Fruit fly (Drosophila melanogaster): ENCODE results near the gene CG9915.

CG9915 gene

DNA sequence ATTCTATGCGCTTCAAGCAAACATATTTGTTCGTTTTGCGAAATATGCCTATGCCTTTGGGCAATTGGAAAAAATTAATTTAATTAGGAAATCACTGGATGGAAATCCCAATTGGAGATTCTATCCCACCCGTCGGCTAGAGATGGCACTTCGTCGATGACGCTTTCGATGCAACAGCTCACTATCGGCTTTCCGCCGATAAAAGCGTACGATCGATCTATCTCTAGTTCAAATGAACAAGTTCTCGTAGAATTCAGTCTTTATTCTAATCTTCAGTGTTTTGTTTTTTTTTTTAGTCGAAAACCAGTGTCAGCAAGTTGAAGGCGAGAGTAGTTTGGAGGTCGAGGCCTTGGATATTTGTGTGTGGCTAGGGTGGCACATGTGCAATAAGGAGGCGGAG lies 10.1 kb upstream of the CG9915 start, which contains the start of the genes CG9917 and CG32579 (continued):
- TF ChIP-seq Sin3A (optimal IDR thresholded peaks at IDR 0.05) (peak; percentile 32), CG9437 (GFP tag; optimal IDR thresholded peaks at IDR 0.05) (no peak), vnd (GFP tag; IDR thresholded peaks at IDR 0.05; ENCODE audit: partially characterized antibody) (peak; percentile 65; the same call in 2 of the 3 replicates), Lhr (GFP tag; optimal IDR thresholded peaks at IDR 0.05) (no peak), CG5953 (GFP tag; IDR thresholded peaks at IDR 0.05) (no peak), CG17361 (GFP tag; IDR thresholded peaks at IDR 0.05) (no peak)

DNA sequence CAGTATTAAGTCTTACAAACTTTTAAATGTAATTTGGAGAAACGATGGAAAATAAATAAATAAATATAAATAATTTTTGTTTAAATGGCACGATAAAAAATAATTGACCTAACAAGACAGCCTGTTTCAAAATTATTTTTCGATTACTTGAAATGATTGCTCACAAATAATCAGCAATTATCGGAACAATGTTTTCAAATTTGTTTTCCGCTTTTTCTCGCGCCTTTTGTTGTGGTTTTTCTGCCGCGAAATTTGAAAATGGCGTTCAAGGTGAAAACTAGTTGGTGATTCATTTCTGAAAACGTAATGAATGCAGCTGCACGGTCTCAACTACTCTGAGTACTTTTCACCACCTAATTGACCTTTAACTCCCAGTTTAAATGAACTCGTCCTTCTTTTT lies 8.1 kb upstream of the CG9915 start:
- no peak for TF ChIP-seq Side (GFP tag; optimal IDR thresholded peaks at IDR 0.05)
- no peak for TF ChIP-seq sqz (GFP tag; optimal IDR thresholded peaks at IDR 0.05)
- TF ChIP-seq CG11504 (tag; optimal IDR thresholded peaks at IDR 0.05) = no peak
- TF ChIP-seq H2.0 (GFP tag; IDR thresholded peaks at IDR 0.05) = no peak
- TF ChIP-seq hbn (GFP tag; IDR thresholded peaks at IDR 0.05; ENCODE audit: partially characterized antibody) = 0 out of 2 replicates have a peak, but pooled peaks have one; percentile 40
- no peak for TF ChIP-seq cato (GFP tag; optimal IDR thresholded peaks at IDR 0.05; ENCODE audit: borderline replicate concordance)
- TF ChIP-seq vnd (GFP tag; IDR thresholded peaks at IDR 0.05; ENCODE audit: partially characterized antibody) = 0 out of 3 replicates have a peak, but pooled peaks have one; percentile 31
- no peak for TF ChIP-seq TFAM (GFP tag; optimal IDR thresholded peaks at IDR 0.05)
- no peak for TF ChIP-seq sisA (GFP tag; IDR thresholded peaks at IDR 0.05)
- TF ChIP-seq Dref (GFP tag; IDR thresholded peaks at IDR 0.05) = peak; percentile 62
- TF ChIP-seq Ets97D (GFP tag; optimal IDR thresholded peaks at IDR 0.05) = peak; percentile 51
- TF ChIP-seq Dll (GFP tag; IDR thresholded peaks at IDR 0.05; ENCODE audit: partially characterized antibody) = 0 out of 4 replicates have a peak, but pooled peaks have one; percentile 16
- TF ChIP-seq unc-4 (GFP tag; IDR thresholded peaks at IDR 0.05; ENCODE audit: partially characterized antibody) = peak; percentile 19; the same call in 1 of the 2 replicates
- TF ChIP-seq Opbp (GFP tag; IDR thresholded peaks at IDR 0.05; ENCODE audit: partially characterized antibody) = peak; percentile 17; the same call in 1 of the 3 replicates
- no peak for TF ChIP-seq klu (GFP tag; IDR thresholded peaks at IDR 0.05)
- TF ChIP-seq CG9727 (GFP tag; optimal IDR thresholded peaks at IDR 0.05) = no peak
- TF ChIP-seq bigmax (GFP tag; optimal IDR thresholded peaks at IDR 0.05) = no peak
- TF ChIP-seq BEAF-32 (GFP tag; optimal IDR thresholded peaks at IDR 0.05) = peak; percentile 19
- no peak for TF ChIP-seq tll (GFP tag; optimal IDR thresholded peaks at IDR 0.05)
- no peak for TF ChIP-seq CG32532 (GFP tag; IDR thresholded peaks at IDR 0.05)
- peak; percentile 11 for TF ChIP-seq run (tag; optimal IDR thresholded peaks at IDR 0.05)
- TF ChIP-seq sc (optimal IDR thresholded peaks at IDR 0.05) = no peak
- no peak for TF ChIP-seq sc (GFP tag; optimal IDR thresholded peaks at IDR 0.05)
- TF ChIP-seq Dp (GFP tag; optimal IDR thresholded peaks at IDR 0.05) = peak; percentile 82
- 0 out of 3 replicates have a peak, but pooled peaks have one; percentile 13 for TF ChIP-seq Doc3 (GFP tag; IDR thresholded peaks at IDR 0.05; ENCODE audit: partially characterized antibody)
- no peak for TF ChIP-seq lbe (GFP tag; optimal IDR thresholded peaks at IDR 0.05)
- peak; percentile 29 for TF ChIP-seq pzg (GFP tag; optimal IDR thresholded peaks at IDR 0.05)
- TF ChIP-seq CG1603 (tag; optimal IDR thresholded peaks at IDR 0.05) = peak; percentile 32
- no peak for TF ChIP-seq Jarid2 (GFP tag; optimal IDR thresholded peaks at IDR 0.05)
- TF ChIP-seq E2f1 (GFP tag; IDR thresholded peaks at IDR 0.05) = no peak
- no peak for TF ChIP-seq NC2β (GFP tag; optimal IDR thresholded peaks at IDR 0.05)
- no peak for TF ChIP-seq fd64A (GFP tag; optimal IDR thresholded peaks at IDR 0.05)
- TF ChIP-seq CG34224 (GFP tag; IDR thresholded peaks at IDR 0.05; ENCODE audit: partially characterized antibody) = peak; percentile 27; the same call in 1 of the 3 replicates
- TF ChIP-seq Scr (GFP tag; IDR thresholded peaks at IDR 0.05; ENCODE audit: partially characterized antibody) = peak; percentile 25
- no peak for TF ChIP-seq CG16863 (GFP tag; optimal IDR thresholded peaks at IDR 0.05)
- TF ChIP-seq pfk (GFP tag; optimal IDR thresholded peaks at IDR 0.05) = peak; percentile 75
- TF ChIP-seq Sry-δ (GFP tag; optimal IDR thresholded peaks at IDR 0.05) = peak; percentile 1
- TF ChIP-seq Kr (GFP tag; optimal IDR thresholded peaks at IDR 0.05) = no peak
- TF ChIP-seq CG16813 (GFP tag; IDR thresholded peaks at IDR 0.05; ENCODE audit: partially characterized antibody) = 0 out of 3 replicates have a peak, but pooled peaks have one; percentile 42
- TF ChIP-seq CG13287 (GFP tag; IDR thresholded peaks at IDR 0.05; ENCODE audit: partially characterized antibody) = peak; percentile 29; the same call in 1 of the 2 replicates
- TF ChIP-seq kah (GFP tag; optimal IDR thresholded peaks at IDR 0.05) = no peak
- peak; percentile 68 for TF ChIP-seq CG2116 (GFP tag; optimal IDR thresholded peaks at IDR 0.05)

Measured in whole organism, embryonic.